Fruit fly (Drosophila melanogaster) whole organism, embryonic: ENCODE results near the gene CG34301.

ENCODE experiments used
- CG7357 ChIP-seq: fragments of 200-800 bp; sonication (Bioruptor generic); IDR thresholded peaks from 3 replicates; pipeline ENCODE4 v1.3.6; 2022; ENCODE audit warnings: missing biosample characterization, missing genetic modification characterization
- CkIIα-i1 ChIP-seq: fragments of 200-800 bp; sonication (Bioruptor generic); IDR thresholded peaks from 2 replicates; pipeline ENCODE4 v1.3.6; 2022; ENCODE audit warnings: missing biosample characterization, missing genetic modification characterization
- Fer1 ChIP-seq: fragments of 200-800 bp; sonication (Bioruptor generic); optimal IDR thresholded peaks from 2 replicates; lab custom pipeline; 2017; ENCODE audit warnings: missing biosample characterization, mild to moderate bottlenecking, missing genetic modification characterization
- Jarid2 ChIP-seq: fragments of 200-800 bp; sonication (Bioruptor generic); optimal IDR thresholded peaks from 3 replicates; lab custom pipeline; 2017; ENCODE audit warnings: mild to moderate bottlenecking, missing biosample characterization, missing genetic modification reagents, missing genetic modification characterization
- Trl ChIP-seq, 3 experiments: fragments of >200 bp in 2 of 3; fragments of 200-800 bp in 1 of 3; sonication (Bioruptor generic) in 1 of 3; optimal IDR thresholded peaks; 2 replicates in 1 of 3; 3 replicates in 2 of 3; lab custom pipeline; 2016 to 2017; ENCODE audit warnings: missing biosample characterization in 1 of 3, missing genetic modification characterization in 1 of 3
- kah ChIP-seq: fragments of 200-800 bp; sonication (Bioruptor generic); optimal IDR thresholded peaks from 2 replicates; lab custom pipeline; 2018; ENCODE audit warnings: missing biosample characterization, mild to moderate bottlenecking, missing genetic modification characterization
- usp ChIP-seq: fragments of >200 bp; optimal IDR thresholded peaks from 2 replicates; lab custom pipeline; 2017; ENCODE audit warnings: missing biosample characterization, missing genetic modification characterization
- zen ChIP-seq: fragments of 200-800 bp; sonication (Bioruptor generic); optimal IDR thresholded peaks from 3 replicates; lab custom pipeline; 2018; ENCODE audit warnings: missing biosample characterization, mild to moderate bottlenecking, missing genetic modification characterization, moderate library complexity
- zen2 ChIP-seq: fragments of 200-800 bp; sonication (Bioruptor generic); IDR thresholded peaks from 3 replicates; pipeline ENCODE4 v1.3.6; 2022; ENCODE audit warnings: missing biosample characterization, missing genetic modification characterization; ENCODE audit not compliant: partially characterized antibody

dm6 chr3R:8822919-8823318 lies 49.7 kb downstream of the CG34301 start:
- TF ChIP-seq Fer1 (GFP tag; lab: Kevin White, UChicago) (no peak), kah (no peak), zen2 (no peak), zen (tag; lab: Kevin White, UChicago) (no peak), Trl (optimal IDR thresholded peaks at IDR 0.05; lab: Kevin White, UChicago) (no peak), Trl (GFP tag; optimal IDR thresholded peaks at IDR 0.05; lab: Kevin White, UChicago) (no peak), Jarid2 (GFP tag; lab: Kevin White, UChicago) (no peak), CG7357 (GFP tag; lab: Robert Waterston, UW) (no peak), CkIIα-i1 (no peak), usp (GFP tag; lab: Kevin White, UChicago) (no peak)
